Worm (Caenorhabditis elegans): ENCODE results near the gene C02E7.8.

DNA sequence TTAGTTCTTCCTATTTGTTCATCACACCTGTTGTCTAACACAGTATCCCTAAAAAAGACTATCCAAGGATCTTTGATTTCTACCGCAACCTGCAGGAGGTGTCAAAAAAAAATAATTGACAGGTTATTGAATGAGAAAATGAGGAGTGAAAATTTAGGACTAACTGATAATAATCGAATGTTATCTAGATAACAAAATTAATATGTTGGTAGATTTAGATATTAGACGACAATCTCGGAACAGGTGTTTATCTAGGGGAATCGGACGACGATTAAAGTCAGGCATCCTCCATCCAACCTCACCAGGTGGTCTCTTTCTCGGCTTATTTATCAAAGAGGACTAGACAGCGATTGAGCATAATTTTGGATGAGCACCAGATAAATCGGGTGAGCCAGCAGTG lies 48.2 kb upstream of the C02E7.8 start:
- no peak for TF ChIP-seq lsy-2 (tag; optimal IDR thresholded peaks at IDR 0.05)
- no peak for TF ChIP-seq skn-1 (tag; optimal IDR thresholded peaks at IDR 0.05)
- no peak for TF ChIP-seq nhr-11 (tag; optimal IDR thresholded peaks at IDR 0.05)
